Worm (Caenorhabditis elegans): ENCODE data around the gene cor-1.
A peak's percentile ranks its signal among the peaks of the same experiment; 100 is the strongest.

cor-1 gene

ce11 chrIII:10214540-10214979 is 34.4 kb upstream of the cor-1 start (continued):
- TF ChIP-seq zag-1 (tag; optimal IDR thresholded peaks at IDR 0.05) (no peak), zfp-2 (tag; optimal IDR thresholded peaks at IDR 0.05) (peak; percentile 5), nhr-28 (tag; optimal IDR thresholded peaks at IDR 0.05) (no peak), arid-1 (GFP tag; conservative IDR thresholded peaks at IDR 0.05) (peak; percentile 70)

- peak; percentile 94 for TF ChIP-seq aha-1 (tag)
- TF ChIP-seq zag-1 (tag; optimal IDR thresholded peaks at IDR 0.05), result no peak
- TF ChIP-seq daf-16 (GFP tag; optimal IDR thresholded peaks at IDR 0.05), result peak in 1 of 2 experiments; percentile 31
- no peak for TF ChIP-seq daf-16 (tag; optimal IDR thresholded peaks at IDR 0.05)
Measured at ce11 chrIII:10215882-10216281, 33.0 kb upstream of the cor-1 start.

ce11 chrIII:10216585-10217278 is 32.2 kb upstream of the cor-1 start, which contains the start of gene cts-1:
Gene cts-1 (minus strand): TSS chrIII:10216635.
- TF ChIP-seq nhr-77 (tag; optimal IDR thresholded peaks at IDR 0.05), result peak; percentile 86
- TF ChIP-seq tra-1 (GFP tag; IDR thresholded peaks at IDR 0.05), result no peak
- TF ChIP-seq cey-2 (tag; optimal IDR thresholded peaks at IDR 0.05; ENCODE audit: borderline replicate concordance, insufficient read depth), result peak; percentile 69
- peak; percentile 70 for TF ChIP-seq rbr-2 (tag; optimal IDR thresholded peaks at IDR 0.05)
- no peak for TF ChIP-seq daf-8 (GFP tag; IDR thresholded peaks at IDR 0.05)
- peak; percentile 81 for TF ChIP-seq nhr-48 (tag; optimal IDR thresholded peaks at IDR 0.05)
- TF ChIP-seq lin-13 (GFP tag; optimal IDR thresholded peaks at IDR 0.05), result peak; percentile 37
- peak; percentile 93 for TF ChIP-seq hlh-11 (tag; optimal IDR thresholded peaks at IDR 0.05)
- no peak for TF ChIP-seq Y48G9A.11 (GFP tag; IDR thresholded peaks at IDR 0.05)
- TF ChIP-seq ztf-7 (tag; optimal IDR thresholded peaks at IDR 0.05), result peak; percentile 34
- TF ChIP-seq jun-1 (tag; optimal IDR thresholded peaks at IDR 0.05), result peak; percentile 10
- peak; percentile 68 for TF ChIP-seq nhr-10 (tag; optimal IDR thresholded peaks at IDR 0.05)
- peak; percentile 97 for TF ChIP-seq nhr-28 (tag; optimal IDR thresholded peaks at IDR 0.05)
- no peak for TF ChIP-seq dmd-6 (GFP tag; IDR thresholded peaks at IDR 0.05)
- peak; percentile 67 for TF ChIP-seq pqm-1 (tag; optimal IDR thresholded peaks at IDR 0.05)
- no peak for TF ChIP-seq fos-1 (tag; optimal IDR thresholded peaks at IDR 0.05)
- TF ChIP-seq nhr-25 (tag; optimal IDR thresholded peaks at IDR 0.05; ENCODE audit: borderline replicate concordance, insufficient read depth), result peak; percentile 50
- peak; percentile 69 for TF ChIP-seq nhr-102 (tag; optimal IDR thresholded peaks at IDR 0.05)
- peak; percentile 74 for TF ChIP-seq nhr-11 (tag; optimal IDR thresholded peaks at IDR 0.05)
- no peak for TF ChIP-seq lin-29 (GFP tag; IDR thresholded peaks at IDR 0.05)
- TF ChIP-seq dve-1 (tag; optimal IDR thresholded peaks at IDR 0.05; ENCODE audit: insufficient read depth), result peak; percentile 97
- no peak for TF ChIP-seq attf-4 (tag; optimal IDR thresholded peaks at IDR 0.05)
- TF ChIP-seq aha-1 (tag), result peak; percentile 96
- TF ChIP-seq nhr-6 (tag; optimal IDR thresholded peaks at IDR 0.05), result peak; percentile 84
- TF ChIP-seq ama-1 (optimal IDR thresholded peaks at IDR 0.05), result peak; percentile 68
- peak in 1 of 2 experiments; percentile 94 for TF ChIP-seq mdl-1 (tag; optimal IDR thresholded peaks at IDR 0.05)
- peak; percentile 61 for TF ChIP-seq dpl-1 (GFP tag; optimal IDR thresholded peaks at IDR 0.05)
- no peak for TF ChIP-seq lin-1 (GFP tag; IDR thresholded peaks at IDR 0.05)
- peak; percentile 66 for TF ChIP-seq duxl-1 (tag; optimal IDR thresholded peaks at IDR 0.05; ENCODE audit: poor library complexity)
- TF ChIP-seq mep-1 (tag; optimal IDR thresholded peaks at IDR 0.05), result peak; percentile 89
- TF ChIP-seq T26A8.4 (GFP tag; IDR thresholded peaks at IDR 0.05), result no peak
- TF ChIP-seq zip-2 (tag; optimal IDR thresholded peaks at IDR 0.05), result peak; percentile 30
- peak; percentile 38 for TF ChIP-seq spr-1 (tag; optimal IDR thresholded peaks at IDR 0.05)
- peak; percentile 72 to 92 for TF ChIP-seq lsy-2 (tag; optimal IDR thresholded peaks at IDR 0.05)
- TF ChIP-seq pha-4 (GFP tag; IDR thresholded peaks at IDR 0.05), result no peak
- TF ChIP-seq pha-4 (tag; optimal IDR thresholded peaks at IDR 0.05), result peak; percentile 57
- TF ChIP-seq mes-2 (tag; optimal IDR thresholded peaks at IDR 0.05; ENCODE audit: poor library complexity, severe bottlenecking), result no peak
- TF ChIP-seq ZK546.5 (tag; optimal IDR thresholded peaks at IDR 0.05), result no peak
- TF ChIP-seq hif-1 (tag; optimal IDR thresholded peaks at IDR 0.05), result peak in 1 of 2 experiments; percentile 68
- TF ChIP-seq hlh-30 (tag; optimal IDR thresholded peaks at IDR 0.05; ENCODE audit: insufficient read depth), result peak; percentile 92
- TF ChIP-seq daf-16 (GFP tag; optimal IDR thresholded peaks at IDR 0.05), result peak in 1 of 2 experiments; percentile 46
- TF ChIP-seq daf-16 (tag; optimal IDR thresholded peaks at IDR 0.05), result peak; percentile 98
